Worm (Caenorhabditis elegans): ENCODE measurements around the gene F54G2.1.

F54G2.1 gene

ce11 chrX:2694725-2695124 is 30.6 kb upstream of the F54G2.1 start, which contains the start of gene T02C5.1:
Gene T02C5.1 (plus strand): TSS chrX:2694923.
- TF ChIP-seq elt-4 (tag; optimal IDR thresholded peaks at IDR 0.05) (no peak), elt-2 (tag; optimal IDR thresholded peaks at IDR 0.05) (peak; percentile 18)

DNA sequence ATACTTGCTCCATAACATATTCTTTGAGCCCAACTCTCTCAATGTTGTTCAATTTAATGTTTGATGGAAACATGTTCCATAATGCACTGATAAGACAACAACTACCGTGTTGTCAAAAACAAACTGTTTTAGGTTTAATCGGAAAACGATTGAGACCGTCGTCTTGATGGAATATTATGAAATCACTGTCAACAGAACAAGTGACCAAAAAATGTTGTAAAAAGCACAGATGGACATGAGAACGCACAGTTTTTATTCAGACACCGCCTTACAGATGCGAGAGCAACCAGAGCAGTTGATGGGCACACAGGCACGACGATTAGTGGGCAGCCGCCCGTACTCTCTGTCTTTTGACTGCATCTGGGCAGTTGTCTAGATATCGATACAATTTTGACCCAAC is 28.9 kb upstream of the F54G2.1 start:
- TF ChIP-seq sox-2 (GFP tag; IDR thresholded peaks at IDR 0.05) (no peak), elt-2 (tag; optimal IDR thresholded peaks at IDR 0.05) (peak; percentile 24), lin-11 (tag; optimal IDR thresholded peaks at IDR 0.05) (no peak), ahr-1 (tag; optimal IDR thresholded peaks at IDR 0.05) (no peak)

- TF ChIP-seq unc-42 (tag; optimal IDR thresholded peaks at IDR 0.05) (peak; percentile 70), sdc-2 (tag; optimal IDR thresholded peaks at IDR 0.05) (peak; percentile 49), ceh-34 (tag; optimal IDR thresholded peaks at IDR 0.05) (peak; percentile 42), dmd-4 (tag; optimal IDR thresholded peaks at IDR 0.05; ENCODE audit: borderline replicate concordance) (no peak), ref-2 (tag; optimal IDR thresholded peaks at IDR 0.05) (peak; percentile 38), ceh-31 (tag; optimal IDR thresholded peaks at IDR 0.05) (peak; percentile 61), ceh-14 (tag; optimal IDR thresholded peaks at IDR 0.05) (peak; percentile 48), tbx-2 (tag; optimal IDR thresholded peaks at IDR 0.05) (peak; percentile 58), ceh-2 (tag; optimal IDR thresholded peaks at IDR 0.05) (no peak), pros-1 (tag; optimal IDR thresholded peaks at IDR 0.05) (no peak), nfya-1 (tag; optimal IDR thresholded peaks at IDR 0.05) (peak; percentile 77), mec-3 (tag; optimal IDR thresholded peaks at IDR 0.05; ENCODE audit: borderline replicate concordance) (no peak), pax-1 (tag; optimal IDR thresholded peaks at IDR 0.05) (peak; percentile 9), ceh-48 (tag; optimal IDR thresholded peaks at IDR 0.05) (peak; percentile 58), rnt-1 (tag; optimal IDR thresholded peaks at IDR 0.05) (no peak), ceh-18 (tag; optimal IDR thresholded peaks at IDR 0.05) (peak; percentile 73), ceh-19 (GFP tag; optimal IDR thresholded peaks at IDR 0.05) (peak; percentile 37)
Observed at ce11 chrX:2688583-2689220, 24.5 kb upstream of the F54G2.1 start, which contains the start of gene T14G11.1. Gene T14G11.1 (plus strand): TSS chrX:2688990.

- TF ChIP-seq unc-86 (tag; optimal IDR thresholded peaks at IDR 0.05) = peak; percentile 30
- no peak for TF ChIP-seq ceh-19 (GFP tag; optimal IDR thresholded peaks at IDR 0.05)
- peak; percentile 82 for TF ChIP-seq ceh-31 (tag; optimal IDR thresholded peaks at IDR 0.05)
- TF ChIP-seq ets-4 (tag; optimal IDR thresholded peaks at IDR 0.05) = no peak
- no peak for TF ChIP-seq nhr-232 (tag; optimal IDR thresholded peaks at IDR 0.05)
- TF ChIP-seq ceh-9 (tag; optimal IDR thresholded peaks at IDR 0.05) = no peak
- no peak for TF ChIP-seq K09A11.1 (tag; optimal IDR thresholded peaks at IDR 0.05; ENCODE audit: insufficient read depth)
- no peak for TF ChIP-seq tbx-7 (tag; optimal IDR thresholded peaks at IDR 0.05)
- no peak for TF ChIP-seq pat-9 (tag; optimal IDR thresholded peaks at IDR 0.05)
- no peak for TF ChIP-seq hlh-6 (tag; optimal IDR thresholded peaks at IDR 0.05)
- peak; percentile 28 for TF ChIP-seq pros-1 (tag; optimal IDR thresholded peaks at IDR 0.05)
- TF ChIP-seq C08G9.2 (tag; optimal IDR thresholded peaks at IDR 0.05) = no peak
- TF ChIP-seq tbx-2 (tag; optimal IDR thresholded peaks at IDR 0.05) = peak; percentile 72
- no peak for TF ChIP-seq hlh-8 (tag; optimal IDR thresholded peaks at IDR 0.05)
- no peak for TF ChIP-seq syd-9 (tag; optimal IDR thresholded peaks at IDR 0.05)
- no peak for TF ChIP-seq ceh-22 (tag; optimal IDR thresholded peaks at IDR 0.05)
- TF ChIP-seq odd-2 (tag; optimal IDR thresholded peaks at IDR 0.05) = no peak
- no peak for TF ChIP-seq elt-4 (tag; optimal IDR thresholded peaks at IDR 0.05)
- TF ChIP-seq ztf-16 (tag; optimal IDR thresholded peaks at IDR 0.05) = peak; percentile 46
- no peak for TF ChIP-seq ceh-6 (GFP tag; optimal IDR thresholded peaks at IDR 0.05)
- no peak for TF ChIP-seq gmeb-2 (tag; optimal IDR thresholded peaks at IDR 0.05)
- TF ChIP-seq lin-11 (tag; optimal IDR thresholded peaks at IDR 0.05) = no peak
- no peak for TF ChIP-seq pag-3 (tag; optimal IDR thresholded peaks at IDR 0.05; ENCODE audit: borderline replicate concordance)
- TF ChIP-seq ceh-48 (tag; optimal IDR thresholded peaks at IDR 0.05) = peak; percentile 1
- TF ChIP-seq sox-2 (GFP tag; IDR thresholded peaks at IDR 0.05) = peak; percentile 50; the same call in 1 of the 2 replicates
- peak; percentile 70 for TF ChIP-seq unc-55 (GFP tag; optimal IDR thresholded peaks at IDR 0.05)
- TF ChIP-seq ceh-14 (tag; optimal IDR thresholded peaks at IDR 0.05) = peak; percentile 21
- no peak for TF ChIP-seq che-1 (tag; optimal IDR thresholded peaks at IDR 0.05)
- no peak for TF ChIP-seq Y22D7AL.16 (tag; optimal IDR thresholded peaks at IDR 0.05)
- peak; percentile 61 for TF ChIP-seq nfya-1 (tag; optimal IDR thresholded peaks at IDR 0.05)
- no peak for TF ChIP-seq F13H6.1 (tag; optimal IDR thresholded peaks at IDR 0.05)
- TF ChIP-seq ceh-30 (tag; optimal IDR thresholded peaks at IDR 0.05) = no peak
- TF ChIP-seq mec-3 (tag; optimal IDR thresholded peaks at IDR 0.05; ENCODE audit: borderline replicate concordance) = no peak
- TF ChIP-seq pha-4 (tag; optimal IDR thresholded peaks at IDR 0.05) = no peak
- peak; percentile 31 for TF ChIP-seq elt-2 (tag; optimal IDR thresholded peaks at IDR 0.05)
Observed at ce11 chrX:2687174-2687573, 23.0 kb upstream of the F54G2.1 start, which contains the start of gene immt-1. Gene immt-1 (minus strand): TSS chrX:2687184.

Data from whole organism, late embryonic.